Worm (Caenorhabditis elegans): ENCODE results near the gene npax-3.

DNA sequence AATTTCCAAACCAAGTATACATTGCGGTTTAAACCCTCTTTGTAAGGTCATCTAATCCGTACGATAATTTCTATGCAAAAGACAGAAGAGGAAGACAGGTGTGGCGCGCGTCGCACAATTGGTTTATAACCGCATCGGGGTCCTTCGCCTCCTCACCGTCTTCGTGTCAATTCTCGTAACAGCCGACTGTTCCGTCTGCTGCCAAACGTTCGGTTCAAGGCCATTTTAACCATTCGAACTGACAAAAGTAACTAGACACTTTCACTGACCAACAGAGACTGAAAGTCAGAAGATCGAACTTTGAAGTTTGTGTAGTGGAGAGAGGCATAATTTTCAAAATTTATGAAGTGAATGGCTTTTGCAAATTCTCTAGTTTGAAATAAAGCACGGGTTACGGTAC lies 12.0 kb downstream of the npax-3 start:
- TF ChIP-seq cebp-2 (GFP tag; IDR thresholded peaks at IDR 0.05) (no peak), ztf-25 (GFP tag; IDR thresholded peaks at IDR 0.05) (no peak), ztf-6 (GFP tag; IDR thresholded peaks at IDR 0.05) (no peak), somi-1 (GFP tag; optimal IDR thresholded peaks at IDR 0.05) (no peak), ama-1 (optimal IDR thresholded peaks at IDR 0.05) (no peak), ama-1 (GFP tag; optimal IDR thresholded peaks at IDR 0.05) (no peak)

Measured in whole organism, young adult.